Worm (Caenorhabditis elegans) whole organism, dauer: Measurements from ENCODE around the gene prx-19.

Source experiments
- unc-62 ChIP-seq: sonication (generic microtip); optimal IDR thresholded peaks from 2 replicates; lab custom pipeline; 2017; ENCODE audit warnings: missing biosample characterization, missing genetic modification reagents, missing genetic modification characterization

Gene prx-19

DNA sequence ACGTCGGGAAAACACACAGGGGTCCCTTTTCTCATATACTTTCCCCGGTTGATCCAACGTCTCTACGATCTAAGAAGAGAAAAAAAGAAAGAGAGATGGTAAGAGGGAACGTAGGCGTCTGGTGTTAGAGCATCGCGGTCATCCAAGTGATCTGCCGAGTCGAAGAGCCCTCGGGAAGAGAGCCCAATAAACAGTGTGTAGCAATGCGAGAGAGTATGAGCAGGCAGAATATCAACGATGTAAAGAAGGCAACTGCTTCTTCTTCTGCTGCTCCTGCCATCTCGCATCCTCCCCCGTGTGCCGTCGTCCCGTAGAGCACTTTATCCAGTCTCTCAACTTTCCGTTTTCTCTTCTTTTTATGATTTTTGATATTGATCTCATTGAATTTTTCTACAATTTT lies 6.6 kb upstream of the prx-19 start:
- no peak for TF ChIP-seq unc-62 (GFP tag; lab: Kevin White, UChicago)

ce11 chrIII:8811111-8811510 lies 2.0 kb upstream of the prx-19 start:
- no peak for TF ChIP-seq unc-62 (GFP tag; lab: Kevin White, UChicago)

DNA sequence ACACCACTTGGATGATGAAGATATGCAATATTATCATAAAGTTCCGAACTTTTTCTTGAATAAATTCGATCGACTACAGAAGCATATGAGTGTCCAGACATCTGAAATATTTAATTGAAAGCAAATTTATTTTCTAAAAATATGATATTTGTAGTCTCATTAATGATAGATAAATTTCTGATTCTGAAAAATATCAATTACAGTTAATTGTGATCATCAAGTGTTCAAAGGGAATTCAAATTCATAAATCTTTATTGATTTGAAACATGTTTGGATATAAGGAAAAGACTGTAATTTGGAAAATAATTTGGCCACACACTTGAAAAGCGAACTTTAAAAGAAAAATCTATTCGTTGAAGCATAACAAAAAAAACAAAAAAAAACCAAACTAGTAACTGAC lies 1.8 kb downstream of the prx-19 start, which contains the start of gene F54F2.7:
Gene F54F2.7, minus strand, starts transcription at position 101 of the 400 bp plus-strand sequence.
- no peak for TF ChIP-seq unc-62 (GFP tag; lab: Kevin White, UChicago)

DNA sequence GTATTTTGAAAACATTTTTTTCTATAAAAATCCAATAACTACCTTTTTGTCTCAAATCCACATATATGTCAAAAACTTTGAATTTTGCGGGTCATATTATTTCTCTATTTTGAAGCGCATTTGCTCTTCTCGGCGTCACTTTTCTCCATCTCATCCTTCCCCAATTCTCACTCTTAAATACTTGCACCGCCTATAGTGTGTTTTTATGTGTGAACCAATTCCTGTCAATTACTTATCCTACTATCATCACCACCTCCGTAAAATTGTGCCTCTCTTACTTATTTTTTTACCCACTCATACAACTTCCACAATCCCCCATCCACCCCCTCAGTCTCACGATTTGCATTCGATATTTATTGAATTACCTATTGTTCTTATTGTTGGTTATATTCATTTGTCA lies 3.3 kb downstream of the prx-19 start:
- TF ChIP-seq unc-62 (GFP tag; lab: Kevin White, UChicago) = no peak

ce11 chrIII:8801864-8802818 lies 7.0 kb downstream of the prx-19 start:
- TF ChIP-seq unc-62 (GFP tag; lab: Kevin White, UChicago) = peak; percentile 14

ce11 chrIII:8801352-8801863 lies 7.7 kb downstream of the prx-19 start:
- TF ChIP-seq unc-62 (GFP tag; lab: Kevin White, UChicago) = no peak

DNA sequence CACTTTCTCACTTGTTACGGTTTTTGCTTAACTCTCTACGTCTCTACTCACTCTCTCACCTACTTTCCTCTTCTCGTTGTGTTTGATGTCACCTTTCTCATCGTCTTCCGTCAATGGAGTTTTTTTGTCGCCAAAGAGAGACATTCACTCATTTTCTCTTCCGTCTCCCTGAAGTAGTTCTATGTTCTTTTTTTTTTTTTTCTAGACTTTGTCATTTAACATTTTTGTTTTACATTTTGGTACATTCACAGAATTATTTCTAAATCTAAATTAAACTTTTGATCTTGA lies 8.4 kb downstream of the prx-19 start:
- no peak for TF ChIP-seq unc-62 (GFP tag; lab: Kevin White, UChicago)

DNA sequence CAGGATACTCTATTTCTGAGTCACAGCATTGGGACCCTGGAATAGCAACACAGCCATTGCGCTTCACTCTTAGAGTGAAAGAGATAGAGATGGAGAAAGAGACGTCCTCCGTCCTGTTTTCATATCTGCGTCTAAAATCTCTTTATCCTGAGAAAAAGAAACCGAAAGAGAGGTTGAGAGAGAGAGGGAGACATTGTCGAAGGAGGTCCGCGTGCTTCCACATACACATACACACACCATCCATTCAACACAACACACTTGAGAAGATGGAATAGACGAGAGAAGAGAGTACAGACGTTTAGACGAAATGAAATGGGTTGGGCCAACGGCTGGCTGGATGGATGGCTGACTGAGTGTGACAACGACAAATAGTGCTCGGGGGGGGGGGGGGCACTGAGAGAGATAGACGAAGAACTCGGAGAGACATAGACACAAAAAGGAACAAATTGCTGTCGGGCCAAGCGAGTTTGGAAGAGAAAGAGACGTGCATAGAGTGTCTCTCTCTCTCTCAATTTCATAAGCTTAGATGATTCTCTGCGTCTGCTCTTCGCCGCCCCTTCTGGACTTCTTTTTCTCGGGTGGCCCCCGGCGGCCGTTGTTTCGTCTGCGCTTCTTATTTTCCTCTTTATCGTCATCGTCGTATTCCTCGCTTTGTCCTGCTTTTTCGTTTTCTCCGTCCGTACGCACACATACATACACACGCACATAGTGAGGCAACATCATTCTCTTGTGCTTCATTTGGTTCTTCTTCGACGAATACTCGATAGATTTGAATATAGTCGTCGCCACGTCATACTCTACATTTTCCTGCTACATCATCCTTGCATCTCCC lies 8.9 kb downstream of the prx-19 start, which contains the start of gene F54F2.6:
Gene F54F2.6, minus strand, starts transcription at position 738 of the 832 bp plus-strand sequence.
- TF ChIP-seq unc-62 (GFP tag; lab: Kevin White, UChicago) = no peak

DNA sequence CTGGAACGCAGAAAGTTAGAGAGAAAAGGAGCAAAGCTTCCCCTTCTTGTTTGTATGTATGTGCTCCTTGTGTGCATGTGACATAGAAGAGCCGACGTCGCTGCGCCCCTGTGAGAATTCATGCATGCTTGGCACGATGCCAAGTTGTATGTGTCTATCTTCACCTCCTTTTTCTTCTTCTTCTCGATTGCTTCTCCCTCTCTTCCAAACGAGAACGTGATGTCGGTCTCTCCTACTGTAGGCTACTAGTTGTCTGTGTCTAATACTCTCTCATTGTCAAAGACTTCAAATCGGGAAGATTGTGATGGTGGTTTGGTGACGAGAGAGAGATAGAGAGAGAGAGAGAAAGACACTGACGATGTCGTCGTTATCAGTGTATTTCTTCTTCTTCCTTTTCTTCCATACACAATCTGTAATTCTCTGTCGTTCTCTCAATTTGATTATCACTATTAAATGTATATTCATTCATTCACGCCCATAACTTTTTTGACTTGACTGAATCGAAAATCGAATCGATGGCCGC lies 11.8 kb downstream of the prx-19 start:
- no peak for TF ChIP-seq unc-62 (GFP tag; lab: Kevin White, UChicago)

- no peak for TF ChIP-seq unc-62 (GFP tag; lab: Kevin White, UChicago)
These were observed 13.4 kb downstream of the prx-19 start for ce11 chrIII:8795595-8796141.

- TF ChIP-seq unc-62 (GFP tag; lab: Kevin White, UChicago) = no peak
These were observed 14.3 kb downstream of the prx-19 start for ce11 chrIII:8794793-8795192.

- no peak for TF ChIP-seq unc-62 (GFP tag; lab: Kevin White, UChicago)
These were observed 16.8 kb downstream of the prx-19 start, which contains the start of gene ztf-1 for ce11 chrIII:8792251-8792650. TSS of gene ztf-1 (minus strand) at chrIII:8792351.

DNA sequence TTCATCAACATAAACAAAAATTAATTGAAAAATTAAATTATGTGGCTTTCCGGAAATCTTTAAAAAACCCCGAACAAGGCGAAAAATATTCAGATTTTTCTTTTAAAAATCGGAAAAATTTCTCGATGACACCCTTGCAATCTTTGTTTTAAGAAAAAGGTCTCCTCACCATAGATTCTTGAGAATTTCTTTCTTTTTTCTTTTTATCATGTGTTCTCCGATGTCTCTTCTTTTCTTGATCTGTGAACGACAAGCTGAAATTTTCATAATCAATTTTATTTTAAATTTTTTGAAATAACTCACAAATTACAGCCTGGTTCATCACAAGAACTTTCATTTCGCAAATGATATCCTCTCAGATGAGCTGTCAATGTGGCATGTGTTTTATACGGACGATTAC lies 17.9 kb downstream of the prx-19 start, which contains the start of the genes zfp-1 and F54F2.14:
Gene zfp-1, plus strand, starts transcription at position 301 of the 400 bp plus-strand sequence.
Gene F54F2.14, plus strand, starts transcription at position 312 of the 400 bp plus-strand sequence.
- TF ChIP-seq unc-62 (GFP tag; lab: Kevin White, UChicago) = no peak

DNA sequence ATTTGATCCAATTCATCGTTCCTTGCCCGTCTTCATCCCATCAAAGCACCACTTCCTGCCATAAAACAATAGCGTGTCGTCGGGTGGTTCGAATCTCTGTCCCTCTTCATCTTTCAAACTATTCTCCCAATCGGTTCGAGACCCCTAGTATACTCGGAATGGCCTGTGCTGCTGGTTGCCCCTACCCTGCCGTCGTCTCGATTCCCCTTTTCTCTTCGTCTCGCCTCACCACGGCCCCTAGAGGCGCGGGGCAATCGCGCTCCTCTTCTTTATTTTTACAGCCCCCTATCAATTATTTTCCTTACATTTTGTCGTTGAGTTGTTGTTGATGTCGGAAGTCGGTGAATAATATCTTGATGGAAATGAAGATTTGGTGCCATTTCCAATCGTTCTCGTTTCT lies 20.4 kb downstream of the prx-19 start:
- TF ChIP-seq unc-62 (GFP tag; lab: Kevin White, UChicago) = no peak

ce11 chrIII:8786077-8786476 lies 23.0 kb downstream of the prx-19 start, which contains the start of gene K02D10.8:
TSS of gene K02D10.8 (plus strand) at chrIII:8786377.
- no peak for TF ChIP-seq unc-62 (GFP tag; lab: Kevin White, UChicago)
